3 fruit fly cellular contexts compared by ENCODE assay signal in genomic region chr3L:9696650-9697526, dm6.
TF ChIP-seq lines count a peak whose summit lies in the region.

Gene Prps (minus strand): TSS chr3L:9696700.

TF ChIP-seq in whole organism, embryonic, 481 proteins besides CTCF, POLR2A, EP300 and RAD21 (continued from another document and continues in another):
- TF ChIP-seq CG18619 (GFP tag; optimal IDR thresholded peaks at IDR 0.05; lab: Kevin White, UChicago), result peak; percentile 52
- TF ChIP-seq gfzf (GFP tag; optimal IDR thresholded peaks at IDR 0.05; lab: Kevin White, UChicago), result no peak
- TF ChIP-seq sim (GFP tag; IDR thresholded peaks at IDR 0.05; lab: Robert Waterston, UW), result peak; percentile 67; the same call in 1 of the 2 replicates
- no peak for TF ChIP-seq CG4404 (GFP tag; IDR thresholded peaks at IDR 0.05; lab: Robert Waterston, UW)
- no peak for TF ChIP-seq HLH4C (GFP tag; IDR thresholded peaks at IDR 0.05; lab: Robert Waterston, UW; ENCODE audit: partially characterized antibody)
- peak; percentile 70; the same call in 2 of the 3 replicates for TF ChIP-seq ase (GFP tag; IDR thresholded peaks at IDR 0.05; lab: Robert Waterston, UW)
- TF ChIP-seq zfh2 (GFP tag; optimal IDR thresholded peaks at IDR 0.05; lab: Kevin White, UChicago), result peak; percentile 51
- TF ChIP-seq CG14441 (GFP tag; IDR thresholded peaks at IDR 0.05; lab: Robert Waterston, UW), result peak; percentile 82
- TF ChIP-seq CG9817 (tag; optimal IDR thresholded peaks at IDR 0.05; lab: Kevin White, UChicago), result peak; percentile 52
- peak; percentile 76 for TF ChIP-seq HHEX (GFP tag; optimal IDR thresholded peaks at IDR 0.05; lab: Kevin White, UChicago)
- peak; percentile 60; the same call in 1 of the 2 replicates for TF ChIP-seq bowl (GFP tag; IDR thresholded peaks at IDR 0.05; lab: Robert Waterston, UW)
- TF ChIP-seq CG15601 (tag; optimal IDR thresholded peaks at IDR 0.05; lab: Kevin White, UChicago), result peak; percentile 50
- TF ChIP-seq lilli (GFP tag; optimal IDR thresholded peaks at IDR 0.05; lab: Kevin White, UChicago), result peak; percentile 81
- TF ChIP-seq ara (GFP tag; IDR thresholded peaks at IDR 0.05; lab: Robert Waterston, UW), result peak; percentile 55; the same call in 1 of the 2 replicates
- TF ChIP-seq CG30431 (GFP tag; optimal IDR thresholded peaks at IDR 0.05; lab: Kevin White, UChicago), result no peak
- TF ChIP-seq crol (GFP tag; IDR thresholded peaks at IDR 0.05; lab: Robert Waterston, UW), result no peak
- TF ChIP-seq CG9215 (GFP tag; IDR thresholded peaks at IDR 0.05; lab: Robert Waterston, UW), result peak; percentile 45; the same call in 1 of the 2 replicates
- peak; percentile 53 for TF ChIP-seq CG18011 (GFP tag; optimal IDR thresholded peaks at IDR 0.05; lab: Kevin White, UChicago)
- TF ChIP-seq dimm (GFP tag; IDR thresholded peaks at IDR 0.05; lab: Robert Waterston, UW), result peak; percentile 36; the same call in 1 of the 2 replicates
- TF ChIP-seq exex (tag; optimal IDR thresholded peaks at IDR 0.05; lab: Kevin White, UChicago), result peak; percentile 60
- TF ChIP-seq Dfd (GFP tag; optimal IDR thresholded peaks at IDR 0.05; lab: Kevin White, UChicago), result no peak
- peak; percentile 61 for TF ChIP-seq p53 (GFP tag; optimal IDR thresholded peaks at IDR 0.05; lab: Kevin White, UChicago)
- TF ChIP-seq CG12744 (GFP tag; optimal IDR thresholded peaks at IDR 0.05; lab: Kevin White, UChicago), result peak; percentile 50
- peak; percentile 69 for TF ChIP-seq CoRest (tag; optimal IDR thresholded peaks at IDR 0.05; lab: Kevin White, UChicago)
- TF ChIP-seq Dref (GFP tag; IDR thresholded peaks at IDR 0.05; lab: Robert Waterston, UW), result peak; percentile 24; the same call in 1 of the 2 replicates
- no peak for TF ChIP-seq br (optimal IDR thresholded peaks at IDR 0.05; lab: Kevin White, UChicago)
- TF ChIP-seq slp2 (GFP tag; optimal IDR thresholded peaks at IDR 0.05; lab: Kevin White, UChicago), result peak; percentile 33
- peak; percentile 19 for TF ChIP-seq twi (tag; optimal IDR thresholded peaks at IDR 0.05; lab: Kevin White, UChicago)
- no peak for TF ChIP-seq trh (GFP tag; optimal IDR thresholded peaks at IDR 0.05; lab: Kevin White, UChicago)
- TF ChIP-seq CG1603 (tag; optimal IDR thresholded peaks at IDR 0.05; lab: Kevin White, UChicago), result peak; percentile 85
- TF ChIP-seq CG12659 (GFP tag; optimal IDR thresholded peaks at IDR 0.05; lab: Kevin White, UChicago), result peak; percentile 48
- peak; percentile 56 for TF ChIP-seq CG8924 (tag; optimal IDR thresholded peaks at IDR 0.05; lab: Kevin White, UChicago)
- TF ChIP-seq CG8478 (optimal IDR thresholded peaks at IDR 0.05; lab: Kevin White, UChicago), result no peak
- 0 out of 2 replicates have a peak, but pooled peaks have one; percentile 39 for TF ChIP-seq dati (GFP tag; IDR thresholded peaks at IDR 0.05; lab: Robert Waterston, UW)
- TF ChIP-seq hb (GFP tag; IDR thresholded peaks at IDR 0.05; lab: Robert Waterston, UW; ENCODE audit: partially characterized antibody), result no peak
- peak; percentile 62; the same call in 2 of the 3 replicates for TF ChIP-seq B-H1 (GFP tag; IDR thresholded peaks at IDR 0.05; lab: Robert Waterston, UW)
- peak; percentile 80 for TF ChIP-seq tgo (GFP tag; IDR thresholded peaks at IDR 0.05; lab: Robert Waterston, UW)
- TF ChIP-seq sens-2 (GFP tag; IDR thresholded peaks at IDR 0.05; lab: Robert Waterston, UW), result peak; percentile 58
- no peak for TF ChIP-seq Spps (tag; optimal IDR thresholded peaks at IDR 0.05; lab: Kevin White, UChicago)
- TF ChIP-seq Gsc (GFP tag; IDR thresholded peaks at IDR 0.05; lab: Robert Waterston, UW), result no peak
- no peak for TF ChIP-seq cato (GFP tag; optimal IDR thresholded peaks at IDR 0.05; lab: Kevin White, UChicago; ENCODE audit: borderline replicate concordance)
- TF ChIP-seq CG8359 (GFP tag; optimal IDR thresholded peaks at IDR 0.05; lab: Kevin White, UChicago; ENCODE audit: borderline replicate concordance), result no peak

TF ChIP-seq in whole organism, prepupa, 60 proteins besides CTCF, POLR2A, EP300 and RAD21 (continued from another document):
- peak; percentile 82 for TF ChIP-seq CG10669 (GFP tag; optimal IDR thresholded peaks at IDR 0.05; lab: Kevin White, UChicago)
- peak; percentile 91 for TF ChIP-seq esn (GFP tag; optimal IDR thresholded peaks at IDR 0.05; lab: Kevin White, UChicago)
- peak; percentile 96 for TF ChIP-seq Eip78C (GFP tag; lab: Kevin White, UChicago)
- peak; percentile 91 for TF ChIP-seq Eip75B (GFP tag; optimal IDR thresholded peaks at IDR 0.05; lab: Kevin White, UChicago)
- TF ChIP-seq CG16779 (tag; optimal IDR thresholded peaks at IDR 0.05; lab: Kevin White, UChicago), result peak; percentile 83
- TF ChIP-seq CG1621 (tag; optimal IDR thresholded peaks at IDR 0.05; lab: Kevin White, UChicago), result peak; percentile 72
- peak; percentile 81 for TF ChIP-seq CG9139 (GFP tag; optimal IDR thresholded peaks at IDR 0.05; lab: Kevin White, UChicago)
- peak; percentile 83 for TF ChIP-seq acj6 (GFP tag; optimal IDR thresholded peaks at IDR 0.05; lab: Kevin White, UChicago)
- peak; percentile 91 for TF ChIP-seq topi (GFP tag; optimal IDR thresholded peaks at IDR 0.05; lab: Kevin White, UChicago)
- TF ChIP-seq OdsH (GFP tag; optimal IDR thresholded peaks at IDR 0.05; lab: Kevin White, UChicago), result peak; percentile 83
- peak; percentile 88 for TF ChIP-seq eg (GFP tag; IDR thresholded peaks at IDR 0.05; lab: Robert Waterston, UW)
- peak; percentile 70 for TF ChIP-seq CG8319 (GFP tag; optimal IDR thresholded peaks at IDR 0.05; lab: Kevin White, UChicago)
- peak; percentile 79 for TF ChIP-seq CG3032 (tag; optimal IDR thresholded peaks at IDR 0.05; lab: Kevin White, UChicago)
- TF ChIP-seq CG32006 (GFP tag; optimal IDR thresholded peaks at IDR 0.05; lab: Kevin White, UChicago), result peak; percentile 70
- TF ChIP-seq fd59A (GFP tag; optimal IDR thresholded peaks at IDR 0.05; lab: Kevin White, UChicago), result peak; percentile 54
- TF ChIP-seq CG7368 (GFP tag; optimal IDR thresholded peaks at IDR 0.05; lab: Kevin White, UChicago), result peak; percentile 89
- peak; percentile 71 for TF ChIP-seq Gug (GFP tag; IDR thresholded peaks at IDR 0.05; lab: Robert Waterston, UW)
- TF ChIP-seq Ets96B (tag; optimal IDR thresholded peaks at IDR 0.05; lab: Kevin White, UChicago), result peak; percentile 84
- peak; percentile 92 for TF ChIP-seq CG6854 (GFP tag; optimal IDR thresholded peaks at IDR 0.05; lab: Kevin White, UChicago)
- peak; percentile 85 for TF ChIP-seq Smox (GFP tag; optimal IDR thresholded peaks at IDR 0.05; lab: Kevin White, UChicago)
- peak; percentile 83 for TF ChIP-seq CG15336 (GFP tag; IDR thresholded peaks at IDR 0.05; lab: Robert Waterston, UW)
- no peak for TF ChIP-seq Hr38 (GFP tag; optimal IDR thresholded peaks at IDR 0.05; lab: Kevin White, UChicago)
- TF ChIP-seq dac (GFP tag; optimal IDR thresholded peaks at IDR 0.05; lab: Kevin White, UChicago), result peak; percentile 24
- peak; percentile 90 for TF ChIP-seq cyc (GFP tag; optimal IDR thresholded peaks at IDR 0.05; lab: Kevin White, UChicago)
- TF ChIP-seq Sox14 (GFP tag; optimal IDR thresholded peaks at IDR 0.05; lab: Kevin White, UChicago), result peak; percentile 82
- TF ChIP-seq CG34406 (GFP tag; optimal IDR thresholded peaks at IDR 0.05; lab: Kevin White, UChicago), result peak; percentile 73
- TF ChIP-seq CG3919 (GFP tag; optimal IDR thresholded peaks at IDR 0.05; lab: Kevin White, UChicago), result peak; percentile 93
- peak; percentile 79 for TF ChIP-seq CG11762 (GFP tag; optimal IDR thresholded peaks at IDR 0.05; lab: Kevin White, UChicago; ENCODE audit: insufficient read depth)
- peak; percentile 88 for TF ChIP-seq Hr4 (GFP tag; optimal IDR thresholded peaks at IDR 0.05; lab: Kevin White, UChicago)
- peak; percentile 90 for TF ChIP-seq CG6792 (GFP tag; optimal IDR thresholded peaks at IDR 0.05; lab: Kevin White, UChicago)
- peak; percentile 77 for TF ChIP-seq Ets21C (GFP tag; optimal IDR thresholded peaks at IDR 0.05; lab: Kevin White, UChicago)
- TF ChIP-seq CG6276 (GFP tag; optimal IDR thresholded peaks at IDR 0.05; lab: Kevin White, UChicago), result no peak
- TF ChIP-seq CG11902 (GFP tag; optimal IDR thresholded peaks at IDR 0.05; lab: Kevin White, UChicago), result peak; percentile 68
- TF ChIP-seq achi (GFP tag; optimal IDR thresholded peaks at IDR 0.05; lab: Kevin White, UChicago), result peak; percentile 78
- TF ChIP-seq CG10631 (GFP tag; optimal IDR thresholded peaks at IDR 0.05; lab: Kevin White, UChicago), result no peak
- peak; percentile 93 for TF ChIP-seq Sox102F (GFP tag; optimal IDR thresholded peaks at IDR 0.05; lab: Kevin White, UChicago)
- peak; percentile 79 for TF ChIP-seq dsx (GFP tag; optimal IDR thresholded peaks at IDR 0.05; lab: Kevin White, UChicago; ENCODE audit: poor library complexity, severe bottlenecking)
- TF ChIP-seq Eip93F (GFP tag; optimal IDR thresholded peaks at IDR 0.05; lab: Kevin White, UChicago), result peak; percentile 83
- TF ChIP-seq CG8632 (GFP tag; optimal IDR thresholded peaks at IDR 0.05; lab: Kevin White, UChicago), result peak; percentile 83
- TF ChIP-seq CG31627 (GFP tag; optimal IDR thresholded peaks at IDR 0.05; lab: Kevin White, UChicago), result peak; percentile 83
- peak; percentile 67 for TF ChIP-seq spab (GFP tag; optimal IDR thresholded peaks at IDR 0.05; lab: Kevin White, UChicago)

TF ChIP-seq in whole organism, wandering third instar larva, 38 proteins besides CTCF, POLR2A, EP300 and RAD21 (continued from another document):
- TF ChIP-seq Rel (GFP tag; optimal IDR thresholded peaks at IDR 0.05; lab: Kevin White, UChicago), result peak; percentile 67
- peak; percentile 74 for TF ChIP-seq Rel (tag; optimal IDR thresholded peaks at IDR 0.05; lab: Kevin White, UChicago)
- peak; percentile 47 to 90 for TF ChIP-seq foxo (GFP tag; optimal IDR thresholded peaks at IDR 0.05; lab: Kevin White, UChicago)
- TF ChIP-seq Hnf4 (GFP tag; optimal IDR thresholded peaks at IDR 0.05; lab: Kevin White, UChicago), result no peak
- no peak for TF ChIP-seq N (GFP tag; optimal IDR thresholded peaks at IDR 0.05; lab: Kevin White, UChicago)
- no peak for TF ChIP-seq usp (GFP tag; optimal IDR thresholded peaks at IDR 0.05; lab: Kevin White, UChicago)
- peak; percentile 46 to 70 for TF ChIP-seq dl (GFP tag; optimal IDR thresholded peaks at IDR 0.05; lab: Kevin White, UChicago; ENCODE audit: insufficient read depth in 1 of 2, partially characterized antibody in 2 of 2)
- TF ChIP-seq h (GFP tag; optimal IDR thresholded peaks at IDR 0.05; lab: Kevin White, UChicago), result peak; percentile 92
- peak; percentile 99 for TF ChIP-seq woc (GFP tag; optimal IDR thresholded peaks at IDR 0.05; lab: Kevin White, UChicago)
- TF ChIP-seq Myc (optimal IDR thresholded peaks at IDR 0.05; lab: Kevin White, UChicago), result no peak
- peak; percentile 86 for TF ChIP-seq OdsH (GFP tag; optimal IDR thresholded peaks at IDR 0.05; lab: Kevin White, UChicago)
- TF ChIP-seq Hr78 (GFP tag; optimal IDR thresholded peaks at IDR 0.05; lab: Kevin White, UChicago), result no peak
- TF ChIP-seq ey (GFP tag; optimal IDR thresholded peaks at IDR 0.05; lab: Kevin White, UChicago), result peak; percentile 82
- TF ChIP-seq CrebA (GFP tag; optimal IDR thresholded peaks at IDR 0.05; lab: Kevin White, UChicago; ENCODE audit: borderline replicate concordance), result no peak
- peak; percentile 16 for TF ChIP-seq CG32264 (GFP tag; optimal IDR thresholded peaks at IDR 0.05; lab: Kevin White, UChicago)
- TF ChIP-seq Dfd (GFP tag; optimal IDR thresholded peaks at IDR 0.05; lab: Kevin White, UChicago), result no peak
- TF ChIP-seq brk (GFP tag; optimal IDR thresholded peaks at IDR 0.05; lab: Kevin White, UChicago), result peak; percentile 91
